Fruit fly (Drosophila melanogaster) whole organism, embryonic: ENCODE measurements around the gene CG13081.

ENCODE experiments used
- Adf1 ChIP-seq: fragments of 200-800 bp; sonication (Bioruptor generic); IDR thresholded peaks from 2 replicates; pipeline ENCODE4 v1.3.6; 2022; ENCODE audit warnings: missing biosample characterization, missing genetic modification characterization
- CG14710 ChIP-seq: fragments of 200-800 bp; sonication (Bioruptor generic); optimal IDR thresholded peaks from 3 replicates; lab custom pipeline; 2019; ENCODE audit warnings: missing biosample characterization, mild to moderate bottlenecking, missing genetic modification characterization, moderate library complexity
- CG15514 ChIP-seq: fragments of 200-800 bp; sonication (Bioruptor generic); optimal IDR thresholded peaks from 3 replicates; lab custom pipeline; 2017; ENCODE audit warnings: missing biosample characterization, missing genetic modification characterization, mild to moderate bottlenecking, moderate library complexity, missing genetic modification reagents
- CG15601 ChIP-seq: fragments of 200-800 bp; sonication (Bioruptor generic); optimal IDR thresholded peaks from 3 replicates; lab custom pipeline; 2019; ENCODE audit warnings: missing biosample characterization, mild to moderate bottlenecking, missing genetic modification characterization, moderate library complexity
- CG18262 ChIP-seq: fragments of 200-800 bp; optimal IDR thresholded peaks from 3 replicates; lab custom pipeline; 2019; ENCODE audit warnings: missing biosample characterization, mild to moderate bottlenecking, missing genetic modification characterization, moderate library complexity
- CG18476 ChIP-seq: fragments of 200-800 bp; sonication (Bioruptor generic); optimal IDR thresholded peaks from 2 replicates; lab custom pipeline; 2016; ENCODE audit warnings: missing biosample characterization, mild to moderate bottlenecking, missing genetic modification characterization
- CG30403 ChIP-seq: fragments of 200-800 bp; sonication (Bioruptor generic); optimal IDR thresholded peaks from 3 replicates; lab custom pipeline; 2016; ENCODE audit warnings: missing biosample characterization, missing genetic modification characterization
- CG3065 ChIP-seq: fragments of 200-800 bp; sonication (Bioruptor generic); optimal IDR thresholded peaks from 2 replicates; lab custom pipeline; 2016; ENCODE audit warnings: missing biosample characterization, missing genetic modification characterization
- CG3407 ChIP-seq: fragments of 200-800 bp; sonication (Bioruptor generic); optimal IDR thresholded peaks from 2 replicates; lab custom pipeline; 2018; ENCODE audit warnings: missing biosample characterization, mild to moderate bottlenecking, missing genetic modification characterization
- CG34376 ChIP-seq: fragments of 200-800 bp; sonication (Bioruptor generic); optimal IDR thresholded peaks from 2 replicates; lab custom pipeline; 2018; ENCODE audit warnings: missing biosample characterization, mild to moderate bottlenecking, missing genetic modification characterization
- CG5245 ChIP-seq: fragments of 200-800 bp; sonication (Bioruptor generic); optimal IDR thresholded peaks from 3 replicates; lab custom pipeline; 2016; ENCODE audit warnings: missing biosample characterization, missing genetic modification characterization
- CG6765 ChIP-seq: fragments of 200-800 bp; sonication (Bioruptor generic); optimal IDR thresholded peaks from 3 replicates; lab custom pipeline; 2017; ENCODE audit warnings: missing biosample characterization, mild to moderate bottlenecking, missing genetic modification characterization
- CG7372 ChIP-seq: fragments of 200-800 bp; sonication (Bioruptor generic); IDR thresholded peaks from 2 replicates; pipeline ENCODE4 v1.3.6; 2022; ENCODE audit warnings: missing biosample characterization, missing genetic modification characterization
- CG9609 ChIP-seq: fragments of 200-800 bp; sonication (Bioruptor generic); optimal IDR thresholded peaks from 3 replicates; lab custom pipeline; 2016; ENCODE audit warnings: missing biosample characterization, missing genetic modification characterization
- CrebB ChIP-seq: fragments of 200-800 bp; sonication (Bioruptor generic); optimal IDR thresholded peaks from 3 replicates; lab custom pipeline; 2018; ENCODE audit warnings: missing biosample characterization, mild to moderate bottlenecking, missing genetic modification characterization
- Deaf1 ChIP-seq: fragments of 200-800 bp; optimal IDR thresholded peaks from 3 replicates; lab custom pipeline; 2019; ENCODE audit warnings: missing biosample characterization, mild to moderate bottlenecking, missing genetic modification characterization, moderate library complexity
- Dll ChIP-seq: fragments of 200-800 bp; sonication (Bioruptor generic); IDR thresholded peaks from 4 replicates; pipeline ENCODE4 v1.3.6; 2022; ENCODE audit warnings: missing biosample characterization, missing genetic modification characterization; ENCODE audit not compliant: partially characterized antibody
- Doc2 ChIP-seq: fragments of 200-800 bp; sonication (Bioruptor generic); IDR thresholded peaks from 2 replicates; pipeline ENCODE4 v1.3.6; 2022; ENCODE audit warnings: missing biosample characterization, missing genetic modification characterization
- Doc3 ChIP-seq: fragments of 200-800 bp; sonication (Bioruptor generic); IDR thresholded peaks from 3 replicates; pipeline ENCODE4 v1.3.6; 2022; ENCODE audit warnings: missing biosample characterization, missing genetic modification characterization; ENCODE audit not compliant: partially characterized antibody
- GATAe ChIP-seq: fragments of 200-800 bp; sonication (Bioruptor generic); conservative IDR thresholded peaks from 2 replicates; pipeline ENCODE4 v1.3.6; 2022; ENCODE audit warnings: missing biosample characterization, missing genetic modification characterization
- Gsc ChIP-seq: fragments of 200-800 bp; sonication (Bioruptor generic); IDR thresholded peaks from 2 replicates; pipeline ENCODE4 v1.3.6; 2022; ENCODE audit warnings: missing biosample characterization, missing genetic modification characterization
- HLHmδ ChIP-seq: fragments of 200-800 bp; sonication (Bioruptor generic); optimal IDR thresholded peaks from 2 replicates; lab custom pipeline; 2018; ENCODE audit warnings: missing biosample characterization, mild to moderate bottlenecking, missing genetic modification characterization, moderate library complexity
- Mrtf ChIP-seq: fragments of 200-800 bp; sonication (Bioruptor generic); IDR thresholded peaks from 3 replicates; pipeline ENCODE4 v1.3.6; 2022; ENCODE audit warnings: missing biosample characterization, missing genetic modification characterization
- NFAT ChIP-seq: fragments of 200-800 bp; sonication (Bioruptor generic); IDR thresholded peaks from 2 replicates; pipeline ENCODE4 v1.3.6; 2022; ENCODE audit warnings: missing biosample characterization, missing genetic modification characterization
- Optix ChIP-seq: fragments of 200-800 bp; sonication (Bioruptor generic); IDR thresholded peaks from 3 replicates; pipeline ENCODE4 v1.3.6; 2022; ENCODE audit warnings: missing biosample characterization, missing genetic modification characterization
- Rfx ChIP-seq: fragments of 200-800 bp; sonication (Bioruptor generic); IDR thresholded peaks from 2 replicates; pipeline ENCODE4 v1.3.6; 2022; ENCODE audit warnings: missing biosample characterization, missing genetic modification characterization
- Scr ChIP-seq: fragments of 200-800 bp; sonication (Bioruptor generic); IDR thresholded peaks from 2 replicates; pipeline ENCODE4 v1.3.6; 2022; ENCODE audit warnings: missing biosample characterization, missing genetic modification characterization; ENCODE audit not compliant: partially characterized antibody
- Side ChIP-seq: fragments of 200-800 bp; sonication (Bioruptor generic); optimal IDR thresholded peaks from 2 replicates; lab custom pipeline; 2016; ENCODE audit warnings: missing biosample characterization, missing genetic modification characterization
- Sin3A ChIP-seq: fragments of >200 bp; optimal IDR thresholded peaks from 2 replicates; lab custom pipeline; 2018
- Six4 ChIP-seq: fragments of 200-800 bp; sonication (Bioruptor generic); optimal IDR thresholded peaks from 2 replicates; lab custom pipeline; 2016; ENCODE audit warnings: missing biosample characterization, missing genetic modification characterization
- Sry-β ChIP-seq: fragments of 200-800 bp; sonication (Bioruptor generic); optimal IDR thresholded peaks from 2 replicates; lab custom pipeline; 2018; ENCODE audit warnings: missing biosample characterization, mild to moderate bottlenecking, missing genetic modification characterization, moderate library complexity
- Tbp ChIP-seq: fragments of >200 bp; optimal IDR thresholded peaks from 2 replicates; lab custom pipeline; 2018; ENCODE audit warnings: missing biosample characterization, missing genetic modification characterization
- Usf ChIP-seq: fragments of 200-800 bp; sonication (Bioruptor generic); optimal IDR thresholded peaks from 2 replicates; lab custom pipeline; 2017; ENCODE audit warnings: missing genotype, missing biosample characterization, missing genetic modification characterization
- Xbp1 ChIP-seq: fragments of 200-800 bp; sonication (Bioruptor generic); optimal IDR thresholded peaks from 3 replicates; lab custom pipeline; 2016; ENCODE audit warnings: missing biosample characterization, mild to moderate bottlenecking, missing genetic modification characterization
- YL-1 ChIP-seq: fragments of 200-800 bp; sonication (Bioruptor generic); optimal IDR thresholded peaks from 3 replicates; lab custom pipeline; 2017; ENCODE audit warnings: missing biosample characterization, mild to moderate bottlenecking, missing genetic modification characterization
- ap ChIP-seq: fragments of 200-800 bp; sonication (Bioruptor generic); IDR thresholded peaks from 2 replicates; pipeline ENCODE4 v1.3.6; 2022; ENCODE audit warnings: missing biosample characterization, missing genetic modification characterization
- ara ChIP-seq: fragments of 200-800 bp; sonication (Bioruptor generic); IDR thresholded peaks from 2 replicates; pipeline ENCODE4 v1.3.6; 2022; ENCODE audit warnings: missing biosample characterization, missing genetic modification characterization
- bbx ChIP-seq: fragments of 200-800 bp; sonication (Bioruptor generic); IDR thresholded peaks from 2 replicates; pipeline ENCODE4 v1.3.6; 2022; ENCODE audit warnings: missing biosample characterization, missing genetic modification characterization; ENCODE audit not compliant: partially characterized antibody
- crp ChIP-seq, 2 experiments: fragments of 200-800 bp; sonication (Bioruptor generic); optimal IDR thresholded peaks; 2 replicates in 1 of 2; 3 replicates in 1 of 2; lab custom pipeline; 2017; ENCODE audit warnings: missing biosample characterization in 2 of 2, missing genetic modification characterization in 2 of 2, mild to moderate bottlenecking in 1 of 2, moderate library complexity in 1 of 2
- dmrt99B ChIP-seq: fragments of 200-800 bp; sonication (Bioruptor generic); optimal IDR thresholded peaks from 2 replicates; lab custom pipeline; 2018; ENCODE audit warnings: missing biosample characterization, mild to moderate bottlenecking, missing genetic modification characterization, moderate library complexity
- ftz-f1 ChIP-seq: fragments of 200-800 bp; sonication (Bioruptor generic); optimal IDR thresholded peaks from 2 replicates; lab custom pipeline; 2016; ENCODE audit warnings: missing biosample characterization, missing genetic modification characterization
- gcm2 ChIP-seq: fragments of 200-800 bp; sonication (Bioruptor generic); optimal IDR thresholded peaks from 2 replicates; lab custom pipeline; 2016; ENCODE audit warnings: missing biosample characterization, missing genetic modification characterization
- gfzf ChIP-seq: fragments of 200-800 bp; sonication (Bioruptor generic); optimal IDR thresholded peaks from 2 replicates; lab custom pipeline; 2016; ENCODE audit warnings: missing biosample characterization, mild to moderate bottlenecking, missing genetic modification characterization, moderate library complexity
- gsb-n ChIP-seq: fragments of 200-800 bp; sonication (Bioruptor generic); optimal IDR thresholded peaks from 3 replicates; lab custom pipeline; 2018; ENCODE audit warnings: missing biosample characterization, mild to moderate bottlenecking, missing genetic modification characterization
- ind ChIP-seq: fragments of 200-800 bp; sonication (Bioruptor generic); optimal IDR thresholded peaks from 3 replicates; lab custom pipeline; 2016; ENCODE audit warnings: missing biosample characterization, missing genetic modification characterization
- psq ChIP-seq: fragments of 200-800 bp; sonication (Bioruptor generic); optimal IDR thresholded peaks from 2 replicates; lab custom pipeline; 2017; ENCODE audit warnings: missing biosample characterization, missing genetic modification characterization
- ro ChIP-seq: fragments of 200-800 bp; sonication (Bioruptor generic); IDR thresholded peaks from 2 replicates; pipeline ENCODE4 v1.3.6; 2022; ENCODE audit warnings: missing biosample characterization, missing genetic modification characterization
- sd ChIP-seq: fragments of 200-800 bp; sonication (Bioruptor generic); optimal IDR thresholded peaks from 3 replicates; lab custom pipeline; 2018; ENCODE audit warnings: missing biosample characterization, mild to moderate bottlenecking, missing genetic modification characterization, moderate library complexity
- slbo ChIP-seq: fragments of 200-800 bp; sonication (Bioruptor generic); IDR thresholded peaks from 2 replicates; pipeline ENCODE4 v1.3.6; 2022; ENCODE audit warnings: missing biosample characterization, missing genetic modification characterization
- tap ChIP-seq: fragments of 200-800 bp; optimal IDR thresholded peaks from 3 replicates; lab custom pipeline; 2019; ENCODE audit warnings: missing biosample characterization, mild to moderate bottlenecking, missing genetic modification characterization, moderate library complexity
- trem ChIP-seq: fragments of 200-800 bp; optimal IDR thresholded peaks from 3 replicates; lab custom pipeline; 2019; ENCODE audit warnings: missing biosample characterization, mild to moderate bottlenecking, missing genetic modification characterization, moderate library complexity
- vvl ChIP-seq: fragments of 200-800 bp; sonication (Bioruptor generic); IDR thresholded peaks from 2 replicates; pipeline ENCODE4 v1.3.6; 2022; ENCODE audit warnings: missing biosample characterization, missing genetic modification characterization

Gene CG13081

DNA sequence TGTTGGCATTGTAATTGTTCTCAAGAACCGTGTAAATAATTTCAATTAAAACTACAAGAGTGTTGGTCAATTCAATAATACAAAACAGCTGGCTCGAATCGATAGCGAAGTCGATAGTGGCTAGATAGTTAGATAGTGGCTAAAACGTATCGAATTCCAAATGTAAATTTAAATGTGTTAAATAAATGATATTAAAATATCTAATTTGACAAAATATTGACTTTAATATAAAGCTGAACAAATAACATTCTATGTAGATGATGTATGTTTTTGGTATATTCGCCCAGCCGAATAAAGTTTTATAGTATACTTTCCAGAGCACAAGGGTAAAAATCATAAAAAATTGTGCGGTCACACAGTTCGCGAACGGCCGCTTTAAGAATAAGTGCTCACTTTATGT is 14.1 kb upstream of the CG13081 start, which contains the start of the genes Dpm1 and CG10137 (continued):
- TF ChIP-seq trem (tag; lab: Kevin White, UChicago) (peak; percentile 68), NFAT (GFP tag; lab: Robert Waterston, UW) (no peak), Rfx (GFP tag; lab: Robert Waterston, UW) (no peak), CG6765 (GFP tag; lab: Kevin White, UChicago) (no peak), CG5245 (GFP tag; lab: Kevin White, UChicago) (no peak), CG7372 (GFP tag; lab: Robert Waterston, UW) (no peak), Dll (GFP tag; lab: Robert Waterston, UW) (peak; percentile 85), tap (tag; lab: Kevin White, UChicago) (no peak), CG15514 (GFP tag; lab: Kevin White, UChicago) (peak; percentile 46), ara (GFP tag; lab: Robert Waterston, UW) (no peak), Sin3A (lab: Kevin White, UChicago) (peak; percentile 40), Optix (GFP tag; lab: Robert Waterston, UW) (no peak), GATAe (GFP tag; lab: Robert Waterston, UW) (no peak), Six4 (GFP tag; lab: Kevin White, UChicago) (no peak), Sry-β (GFP tag; lab: Kevin White, UChicago) (no peak), ro (GFP tag; lab: Robert Waterston, UW) (no peak), crp (GFP tag; optimal IDR thresholded peaks at IDR 0.05; lab: Kevin White, UChicago) (peak; percentile 82 to 94), slbo (GFP tag; lab: Robert Waterston, UW) (no peak), Doc2 (GFP tag; lab: Robert Waterston, UW) (no peak), CG15601 (tag; lab: Kevin White, UChicago) (peak; percentile 15), YL-1 (GFP tag; lab: Kevin White, UChicago) (peak; percentile 35), CG3407 (GFP tag; lab: Kevin White, UChicago) (no peak), CG18262 (tag; lab: Kevin White, UChicago) (peak; percentile 1), gfzf (peak; percentile 76), CG9609 (GFP tag; lab: Kevin White, UChicago) (no peak), Scr (peak; percentile 81), Mrtf (no peak), Adf1 (no peak), CrebB (tag; lab: Kevin White, UChicago) (peak; percentile 6), Usf (GFP tag; lab: Kevin White, UChicago) (no peak), Gsc (GFP tag; lab: Robert Waterston, UW) (no peak), CG30403 (peak; percentile 4), Xbp1 (GFP tag; lab: Kevin White, UChicago) (peak; percentile 3), dmrt99B (tag; lab: Kevin White, UChicago) (no peak), ind (GFP tag; lab: Kevin White, UChicago) (no peak), CG3065 (no peak), gsb-n (tag; lab: Kevin White, UChicago) (peak; percentile 67), gcm2 (GFP tag; lab: Kevin White, UChicago) (no peak), CG14710 (peak; percentile 49), bbx (GFP tag; lab: Robert Waterston, UW) (peak; percentile 69), CG18476 (no peak), Tbp (GFP tag; lab: Kevin White, UChicago) (no peak), Deaf1 (peak; percentile 10), psq (GFP tag; lab: Kevin White, UChicago) (no peak), vvl (GFP tag; lab: Robert Waterston, UW) (no peak), Doc3 (peak; percentile 77), Side (GFP tag; lab: Kevin White, UChicago) (no peak), HLHmδ (GFP tag; lab: Kevin White, UChicago) (no peak), ftz-f1 (GFP tag; lab: Kevin White, UChicago) (no peak), ap (no peak), CG34376 (GFP tag; lab: Kevin White, UChicago) (no peak), sd (tag; lab: Kevin White, UChicago) (peak; percentile 11)
